Fruit fly (Drosophila melanogaster) Kc167 (cell line): ENCODE measurements around the gene CG5810.

ENCODE experiments used
- insv ChIP-seq: fragments of >200 bp; optimal IDR thresholded peaks from 3 replicates; lab custom pipeline; 2018; ENCODE audit warnings: missing external identifiers
- psq ChIP-seq: fragments of >200 bp; optimal IDR thresholded peaks from 2 replicates; lab custom pipeline; 2017; ENCODE audit warnings: missing external identifiers

- TF ChIP-seq insv, result no peak
- no peak for TF ChIP-seq psq (lab: Kevin White, UChicago)
These were observed 30.1 kb upstream of the CG5810 start, which contains the start of gene Trm7-34 for dm6 chr3R:21133517-21133916.
